Worm (Caenorhabditis elegans) whole organism, late embryonic: Measurements from ENCODE around the gene idhg-1.

Experiments
- C08G9.2 ChIP-seq: sonication (generic microtip); optimal IDR thresholded peaks from 2 replicates; lab custom pipeline; 2016; ENCODE audit warnings: mild to moderate bottlenecking, missing genetic modification characterization, moderate library complexity, missing compliant biosample characterization
- C38D4.7 ChIP-seq: fragments of 200-800 bp; sonication (Bioruptor generic); optimal IDR thresholded peaks from 2 replicates; lab custom pipeline; 2018; ENCODE audit warnings: mild to moderate bottlenecking, missing genetic modification characterization, moderate library complexity, missing compliant biosample characterization
- F13H6.1 ChIP-seq: sonication (generic microtip); optimal IDR thresholded peaks from 2 replicates; lab custom pipeline; 2016; ENCODE audit warnings: missing genetic modification characterization, missing compliant biosample characterization
- K02D7.2 ChIP-seq: sonication (generic microtip); optimal IDR thresholded peaks from 2 replicates; lab custom pipeline; 2017; ENCODE audit warnings: mild to moderate bottlenecking, missing genetic modification characterization, missing compliant biosample characterization
- T23F11.4 ChIP-seq: fragments of 200-800 bp; sonication (Bioruptor generic); optimal IDR thresholded peaks from 2 replicates; lab custom pipeline; 2018; ENCODE audit warnings: mild to moderate bottlenecking, missing genetic modification characterization, missing compliant biosample characterization
- Y22D7AL.16 ChIP-seq: sonication (generic microtip); optimal IDR thresholded peaks from 2 replicates; lab custom pipeline; 2016; ENCODE audit warnings: missing genetic modification characterization, missing compliant biosample characterization
- ama-1 ChIP-seq: fragments of 150-350 bp; optimal IDR thresholded peaks from 2 replicates; lab custom pipeline; 2014
- ceh-14 ChIP-seq: sonication (generic microtip); optimal IDR thresholded peaks from 2 replicates; lab custom pipeline; 2016; ENCODE audit warnings: missing genotype, missing genetic modification characterization, missing compliant biosample characterization
- ceh-19 ChIP-seq: fragments of 200-800 bp; sonication (Bioruptor generic); optimal IDR thresholded peaks from 2 replicates; lab custom pipeline; 2018; ENCODE audit warnings: mild to moderate bottlenecking, missing genetic modification characterization, missing compliant biosample characterization
- ceh-2 ChIP-seq: sonication (generic microtip); optimal IDR thresholded peaks from 2 replicates; lab custom pipeline; 2016; ENCODE audit warnings: missing genotype, missing genetic modification characterization, missing compliant biosample characterization
- ceh-31 ChIP-seq: sonication (generic microtip); optimal IDR thresholded peaks from 2 replicates; lab custom pipeline; 2016; ENCODE audit warnings: missing genetic modification characterization, missing compliant biosample characterization
- ceh-48 ChIP-seq: sonication (generic microtip); optimal IDR thresholded peaks from 2 replicates; lab custom pipeline; 2016; ENCODE audit warnings: missing genetic modification characterization, inconsistent platforms, missing compliant biosample characterization
- ceh-6 ChIP-seq: fragments of 200-800 bp; sonication (Bioruptor generic); optimal IDR thresholded peaks from 2 replicates; lab custom pipeline; 2018; ENCODE audit warnings: mild to moderate bottlenecking, missing genetic modification characterization, missing compliant biosample characterization
- dve-1 ChIP-seq: sonication (generic microtip); optimal IDR thresholded peaks from 2 replicates; lab custom pipeline; 2017; ENCODE audit warnings: antibody characterized with exemption, mild to moderate bottlenecking, missing genetic modification characterization, missing compliant biosample characterization
- ets-4 ChIP-seq: sonication (generic microtip); optimal IDR thresholded peaks from 2 replicates; lab custom pipeline; 2016; ENCODE audit warnings: missing genetic modification characterization, missing compliant biosample characterization
- gmeb-2 ChIP-seq: sonication (generic microtip); optimal IDR thresholded peaks from 2 replicates; lab custom pipeline; 2016; ENCODE audit warnings: missing genetic modification characterization, inconsistent platforms, missing compliant biosample characterization
- hlh-6 ChIP-seq: sonication (generic microtip); optimal IDR thresholded peaks from 2 replicates; lab custom pipeline; 2016; ENCODE audit warnings: missing genotype, missing genetic modification characterization, missing compliant biosample characterization
- lim-6 ChIP-seq: sonication (generic microtip); optimal IDR thresholded peaks from 2 replicates; lab custom pipeline; 2016; ENCODE audit warnings: missing genetic modification characterization, missing compliant biosample characterization
- lin-11 ChIP-seq: fragments of 200-800 bp; sonication (Bioruptor generic); optimal IDR thresholded peaks from 2 replicates; lab custom pipeline; 2018; ENCODE audit warnings: mild to moderate bottlenecking, missing genetic modification characterization, missing compliant biosample characterization
- mec-3 ChIP-seq: sonication (generic microtip); optimal IDR thresholded peaks from 2 replicates; lab custom pipeline; 2016; ENCODE audit warnings: borderline replicate concordance, missing genetic modification characterization, missing compliant biosample characterization
- nfya-1 ChIP-seq: sonication (generic microtip); optimal IDR thresholded peaks from 2 replicates; lab custom pipeline; 2017; ENCODE audit warnings: missing genetic modification characterization, mild to moderate bottlenecking, missing compliant biosample characterization, antibody characterized with exemption, moderate library complexity
- nhr-11 ChIP-seq: fragments of 150-350 bp; optimal IDR thresholded peaks from 2 replicates; lab custom pipeline; 2014; ENCODE audit warnings: missing biosample characterization, missing genetic modification characterization
- odd-2 ChIP-seq: sonication (generic microtip); optimal IDR thresholded peaks from 2 replicates; lab custom pipeline; 2017; ENCODE audit warnings: antibody characterized with exemption, mild to moderate bottlenecking, missing genetic modification characterization, missing compliant biosample characterization
- pag-3 ChIP-seq: sonication (generic microtip); optimal IDR thresholded peaks from 2 replicates; lab custom pipeline; 2016; ENCODE audit warnings: missing compliant biosample characterization, missing genetic modification characterization, borderline replicate concordance
- pat-9 ChIP-seq: fragments of 200-800 bp; sonication (Bioruptor generic); optimal IDR thresholded peaks from 2 replicates; lab custom pipeline; 2018; ENCODE audit warnings: mild to moderate bottlenecking, missing genetic modification characterization, moderate library complexity, missing compliant biosample characterization
- pros-1 ChIP-seq: fragments of 150-350 bp; optimal IDR thresholded peaks from 2 replicates; lab custom pipeline; 2014; ENCODE audit warnings: missing biosample characterization, missing genetic modification reagents, missing genetic modification characterization
- ref-2 ChIP-seq: sonication (generic microtip); optimal IDR thresholded peaks from 2 replicates; lab custom pipeline; 2016; ENCODE audit warnings: missing genetic modification characterization, missing compliant biosample characterization
- rnt-1 ChIP-seq: sonication (generic microtip); optimal IDR thresholded peaks from 2 replicates; lab custom pipeline; 2016; ENCODE audit warnings: missing genetic modification characterization, missing compliant biosample characterization
- sdc-2 ChIP-seq: sonication (generic microtip); optimal IDR thresholded peaks from 2 replicates; lab custom pipeline; 2016; ENCODE audit warnings: missing genotype, missing genetic modification characterization, missing compliant biosample characterization
- syd-9 ChIP-seq: sonication (generic microtip); optimal IDR thresholded peaks from 2 replicates; lab custom pipeline; 2016; ENCODE audit warnings: mild to moderate bottlenecking, missing genetic modification characterization, moderate library complexity, missing compliant biosample characterization
- tbx-2 ChIP-seq: sonication (generic microtip); optimal IDR thresholded peaks from 2 replicates; lab custom pipeline; 2016; ENCODE audit warnings: missing genetic modification characterization, missing compliant biosample characterization
- ttx-3 ChIP-seq: sonication (generic microtip); optimal IDR thresholded peaks from 2 replicates; lab custom pipeline; 2016; ENCODE audit warnings: missing genetic modification reagents, missing genetic modification characterization, missing compliant biosample characterization
- unc-42 ChIP-seq: sonication (generic microtip); optimal IDR thresholded peaks from 2 replicates; lab custom pipeline; 2016; ENCODE audit warnings: missing genotype, missing genetic modification characterization, missing compliant biosample characterization
- unc-55 ChIP-seq: sonication (generic microtip); optimal IDR thresholded peaks from 2 replicates; lab custom pipeline; 2017; ENCODE audit warnings: missing biosample characterization, missing genetic modification reagents, missing genetic modification characterization
- zip-5 ChIP-seq: sonication (generic microtip); optimal IDR thresholded peaks from 2 replicates; lab custom pipeline; 2016; ENCODE audit warnings: missing genetic modification characterization, missing compliant biosample characterization

Gene idhg-1

ce11 chrIII:4593098-4593697 lies 24.6 kb downstream of the idhg-1 start, which contains the start of gene erh-2:
erh-2 (plus strand) TSS chrIII:4593231.
- no peak for TF ChIP-seq ceh-19 (GFP tag; lab: Kevin White, UChicago)
- TF ChIP-seq ceh-31 (tag; lab: Kevin White, UChicago): no peak
- TF ChIP-seq T23F11.4: no peak
- TF ChIP-seq rnt-1 (tag; lab: Kevin White, UChicago): no peak
- TF ChIP-seq ets-4 (tag; lab: Kevin White, UChicago): no peak

- TF ChIP-seq unc-55 (GFP tag; lab: Kevin White, UChicago) (no peak), ttx-3 (tag; lab: Kevin White, UChicago) (no peak), sdc-2 (tag; lab: Kevin White, UChicago) (no peak), F13H6.1 (tag; lab: Kevin White, UChicago) (no peak), syd-9 (tag; lab: Kevin White, UChicago) (no peak), nfya-1 (no peak), ama-1 (lab: Kevin White, UChicago) (no peak), ceh-14 (no peak), odd-2 (tag; lab: Kevin White, UChicago) (no peak), mec-3 (tag; lab: Kevin White, UChicago) (no peak), ceh-2 (tag; lab: Kevin White, UChicago) (no peak), tbx-2 (no peak)
- TF ChIP-seq, all 69 proteins: peak for 0
These were observed 25.7 kb downstream of the idhg-1 start, which contains the start of gene apc-11 for ce11 chrIII:4594324-4594723. apc-11 (minus strand) TSS chrIII:4594424.

ce11 chrIII:4594762-4595523 lies 26.3 kb downstream of the idhg-1 start:
- TF ChIP-seq pat-9: no peak
- TF ChIP-seq gmeb-2 (tag; lab: Kevin White, UChicago): no peak
- no peak for TF ChIP-seq C38D4.7 (GFP tag; lab: Kevin White, UChicago)
- no peak for TF ChIP-seq ceh-48 (tag; lab: Kevin White, UChicago)
- no peak for TF ChIP-seq C08G9.2 (tag; lab: Kevin White, UChicago)
- no peak for TF ChIP-seq hlh-6 (tag; lab: Kevin White, UChicago)
- no peak for TF ChIP-seq unc-42
- no peak for TF ChIP-seq dve-1 (tag; lab: Kevin White, UChicago)
- no peak for TF ChIP-seq Y22D7AL.16 (tag; lab: Kevin White, UChicago)
- no peak for TF ChIP-seq tbx-2
- no peak for TF ChIP-seq lim-6 (tag; lab: Kevin White, UChicago)

ce11 chrIII:4595771-4596227 lies 27.2 kb downstream of the idhg-1 start, which contains the start of gene asb-1:
asb-1 (minus strand) TSS chrIII:4595821.
- TF ChIP-seq ref-2 (tag; lab: Kevin White, UChicago) (no peak), lin-11 (tag; lab: Kevin White, UChicago) (no peak), ama-1 (lab: Kevin White, UChicago) (no peak), zip-5 (tag; lab: Kevin White, UChicago) (no peak), ceh-6 (GFP tag; lab: Kevin White, UChicago) (no peak), nhr-11 (no peak), pag-3 (tag; lab: Kevin White, UChicago) (no peak), odd-2 (tag; lab: Kevin White, UChicago) (no peak), K02D7.2 (tag; lab: Kevin White, UChicago) (no peak), unc-55 (GFP tag; lab: Kevin White, UChicago) (no peak), ceh-48 (tag; lab: Kevin White, UChicago) (no peak), pros-1 (no peak)
